Worm (Caenorhabditis elegans): ENCODE results near the gene gad-2.

- TF ChIP-seq nhr-27 (tag; optimal IDR thresholded peaks at IDR 0.05) (no peak), C06A6.2 (GFP tag; conservative IDR thresholded peaks at IDR 0.05) (no peak), unc-62 (GFP tag; optimal IDR thresholded peaks at IDR 0.05) (no peak)
Observed at ce11 chrX:7404551-7404950, 11.3 kb downstream of the gad-2 start.

Data from whole organism, young adult.